Fruit fly (Drosophila melanogaster): ENCODE data around the gene br.

DNA sequence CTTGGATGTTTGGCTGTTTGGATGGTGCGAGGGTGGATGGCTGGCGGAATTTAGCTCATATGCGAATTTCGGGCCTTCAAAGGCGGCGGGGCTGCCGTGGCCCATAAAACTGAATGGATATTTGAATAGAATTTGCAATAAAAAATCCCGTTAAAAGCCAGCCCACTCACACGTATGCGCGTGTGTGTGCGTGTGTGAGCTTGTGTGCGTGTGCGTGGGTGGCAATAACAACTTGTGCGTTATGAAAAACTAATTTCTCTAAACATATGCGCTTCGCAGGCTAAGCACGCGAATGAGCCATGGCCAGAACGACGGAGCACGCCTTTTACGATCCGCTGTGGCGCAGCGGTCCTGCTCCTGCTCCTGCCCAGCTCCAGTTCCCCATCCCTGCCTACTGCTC is 36.3 kb upstream of the br start:
- TF ChIP-seq Clk (GFP tag; optimal IDR thresholded peaks at IDR 0.05) = no peak
- TF ChIP-seq CG14711 (tag; optimal IDR thresholded peaks at IDR 0.05) = no peak
- TF ChIP-seq Hr96 (GFP tag; optimal IDR thresholded peaks at IDR 0.05) = no peak
- no peak for TF ChIP-seq CG11617 (GFP tag; optimal IDR thresholded peaks at IDR 0.05)
- no peak for TF ChIP-seq Crg-1 (GFP tag; optimal IDR thresholded peaks at IDR 0.05)
- TF ChIP-seq cnc (optimal IDR thresholded peaks at IDR 0.05) = no peak
- no peak for TF ChIP-seq ovo (GFP tag; optimal IDR thresholded peaks at IDR 0.05)
- TF ChIP-seq CG33017 (tag; optimal IDR thresholded peaks at IDR 0.05) = no peak
- TF ChIP-seq tj (GFP tag; optimal IDR thresholded peaks at IDR 0.05) = no peak
- no peak for TF ChIP-seq CG1620 (GFP tag; optimal IDR thresholded peaks at IDR 0.05)
- no peak for TF ChIP-seq Mnt (GFP tag; optimal IDR thresholded peaks at IDR 0.05)
- no peak for TF ChIP-seq CG5204 (GFP tag; optimal IDR thresholded peaks at IDR 0.05)
- TF ChIP-seq pad (GFP tag; optimal IDR thresholded peaks at IDR 0.05) = no peak
- no peak for TF ChIP-seq CG7101 (tag; optimal IDR thresholded peaks at IDR 0.05)
